Worm (Caenorhabditis elegans): Measurements from ENCODE around the gene rom-3.

rom-3 gene

ce11 chrIV:16920041-16920440 lies 50.2 kb downstream of the rom-3 start, which contains the start of gene nep-23:
Gene nep-23 (plus strand): TSS chrIV:16920341.
- TF ChIP-seq snpc-4 (tag; optimal IDR thresholded peaks at IDR 0.05) (no peak), unc-39 (tag; optimal IDR thresholded peaks at IDR 0.05) (no peak), zip-8 (tag; optimal IDR thresholded peaks at IDR 0.05) (no peak), nhr-28 (tag; optimal IDR thresholded peaks at IDR 0.05) (no peak), mep-1 (tag; optimal IDR thresholded peaks at IDR 0.05) (no peak), blmp-1 (tag; optimal IDR thresholded peaks at IDR 0.05) (no peak), hlh-1 (tag; optimal IDR thresholded peaks at IDR 0.05) (no peak), lin-32 (GFP tag; optimal IDR thresholded peaks at IDR 0.05) (no peak), flh-1 (GFP tag; optimal IDR thresholded peaks at IDR 0.05) (no peak), nhr-2 (tag; optimal IDR thresholded peaks at IDR 0.05) (no peak), ceh-83 (GFP tag; optimal IDR thresholded peaks at IDR 0.05) (no peak)

ce11 chrIV:16919212-16919775 lies 51.0 kb downstream of the rom-3 start, which contains the start of the genes Y116A8C.470 and Y116A8C.463:
Gene Y116A8C.470 (minus strand): TSS chrIV:16919312.
Gene Y116A8C.463 (plus strand): TSS chrIV:16919725.
- TF ChIP-seq mep-1 (tag; optimal IDR thresholded peaks at IDR 0.05) (no peak), nhr-76 (tag; optimal IDR thresholded peaks at IDR 0.05) (no peak), elt-3 (tag; optimal IDR thresholded peaks at IDR 0.05) (no peak), pha-4 (tag; optimal IDR thresholded peaks at IDR 0.05) (no peak), unc-120 (tag; optimal IDR thresholded peaks at IDR 0.05; ENCODE audit: poor library complexity, severe bottlenecking) (no peak), sem-2 (GFP tag; optimal IDR thresholded peaks at IDR 0.05) (no peak), hlh-1 (tag; optimal IDR thresholded peaks at IDR 0.05) (no peak), blmp-1 (tag; optimal IDR thresholded peaks at IDR 0.05) (no peak)

ce11 chrIV:16917831-16918429 lies 52.4 kb downstream of the rom-3 start, which contains the start of the genes Y116A8C.469 and Y116A8C.468:
Gene Y116A8C.469 (minus strand): TSS chrIV:16917931.
Gene Y116A8C.468 (plus strand): TSS chrIV:16918379.
- TF ChIP-seq unc-39 (tag; optimal IDR thresholded peaks at IDR 0.05) (no peak), mab-5 (tag; optimal IDR thresholded peaks at IDR 0.05) (no peak), lsy-2 (tag; optimal IDR thresholded peaks at IDR 0.05) (no peak), elt-3 (tag; optimal IDR thresholded peaks at IDR 0.05) (no peak), nhr-2 (tag; optimal IDR thresholded peaks at IDR 0.05) (no peak), ham-2 (GFP tag; optimal IDR thresholded peaks at IDR 0.05) (no peak), ceh-83 (GFP tag; optimal IDR thresholded peaks at IDR 0.05) (no peak), pha-4 (tag; optimal IDR thresholded peaks at IDR 0.05) (no peak), ceh-39 (tag; optimal IDR thresholded peaks at IDR 0.05) (no peak), nhr-76 (tag; optimal IDR thresholded peaks at IDR 0.05) (no peak), elt-1 (tag; optimal IDR thresholded peaks at IDR 0.05; ENCODE audit: borderline replicate concordance, insufficient read depth) (no peak), ztf-11 (tag; optimal IDR thresholded peaks at IDR 0.05) (no peak), sptf-1 (tag; optimal IDR thresholded peaks at IDR 0.05) (no peak), mls-2 (tag; optimal IDR thresholded peaks at IDR 0.05) (no peak), hlh-1 (tag; optimal IDR thresholded peaks at IDR 0.05) (no peak), ces-1 (GFP tag; optimal IDR thresholded peaks at IDR 0.05) (no peak)

- TF ChIP-seq nhr-76 (tag; optimal IDR thresholded peaks at IDR 0.05) (no peak), nhr-28 (tag; optimal IDR thresholded peaks at IDR 0.05) (no peak), unc-39 (tag; optimal IDR thresholded peaks at IDR 0.05) (no peak), sptf-1 (tag; optimal IDR thresholded peaks at IDR 0.05) (no peak), lin-13 (tag; optimal IDR thresholded peaks at IDR 0.05) (no peak), tbx-8 (GFP tag; optimal IDR thresholded peaks at IDR 0.05) (no peak), sem-2 (GFP tag; optimal IDR thresholded peaks at IDR 0.05) (no peak), ces-1 (GFP tag; optimal IDR thresholded peaks at IDR 0.05) (no peak), elt-1 (tag; optimal IDR thresholded peaks at IDR 0.05; ENCODE audit: borderline replicate concordance, insufficient read depth) (no peak), pha-4 (tag; optimal IDR thresholded peaks at IDR 0.05) (no peak), zip-8 (tag; optimal IDR thresholded peaks at IDR 0.05) (no peak), nhr-2 (tag; optimal IDR thresholded peaks at IDR 0.05) (no peak), unc-62 (GFP tag; optimal IDR thresholded peaks at IDR 0.05) (no peak), drap-1 (GFP tag; optimal IDR thresholded peaks at IDR 0.05) (no peak)
Observed at ce11 chrIV:16915751-16916150, 54.5 kb downstream of the rom-3 start, which contains the start of gene Y116A8C.3. Gene Y116A8C.3 (plus strand): TSS chrIV:16916051.

Data from whole organism, mixed stage, embryonic.